Worm (Caenorhabditis elegans) whole organism, L4 larva: ENCODE data around the gene nas-19.

Experiments
- aha-1 ChIP-seq: fragments of 150-350 bp; peaks from one replicate; lab custom pipeline; 2014; ENCODE audit warnings: missing biosample characterization, missing genetic modification characterization
- aly-2 ChIP-seq: sonication (generic microtip); optimal IDR thresholded peaks from 2 replicates; lab custom pipeline; 2018; ENCODE audit warnings: missing biosample characterization, missing genetic modification characterization
- cey-2 ChIP-seq: sonication (generic microtip); optimal IDR thresholded peaks from 3 replicates; lab custom pipeline; 2017; ENCODE audit warnings: missing genetic modification characterization, mild to moderate bottlenecking, missing compliant biosample characterization, antibody characterized with exemption, borderline replicate concordance; ENCODE audit not compliant: insufficient read depth
- fkh-10 ChIP-seq: fragments of 150-350 bp; optimal IDR thresholded peaks from 2 replicates; lab custom pipeline; 2014; ENCODE audit warnings: missing biosample characterization, missing genetic modification reagents, missing genetic modification characterization
- nhr-77 ChIP-seq: fragments of 150-350 bp; optimal IDR thresholded peaks from 2 replicates; lab custom pipeline; 2014; ENCODE audit warnings: missing biosample characterization, missing genetic modification characterization
- ztf-11 ChIP-seq: fragments of 150-350 bp; optimal IDR thresholded peaks from 2 replicates; lab custom pipeline; 2014; ENCODE audit warnings: missing biosample characterization, missing genetic modification characterization

DNA sequence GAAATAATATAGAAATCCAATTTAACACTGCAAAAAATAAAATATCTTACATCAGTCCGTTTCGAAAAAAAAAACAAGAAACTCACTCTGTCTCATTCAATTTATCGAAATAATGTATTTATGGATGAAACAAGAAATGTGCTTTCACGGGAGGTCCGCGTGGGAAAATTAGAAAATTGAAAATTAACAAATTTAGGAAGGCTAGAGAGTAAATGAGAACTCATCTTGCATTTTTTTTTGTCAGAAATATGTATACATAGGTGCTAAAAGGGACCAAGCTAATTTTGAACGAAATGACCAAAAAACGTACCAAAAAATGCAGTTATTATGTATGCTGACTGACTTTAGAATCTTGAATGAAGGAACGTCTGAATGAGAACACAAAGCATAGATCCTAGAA is 22.1 kb upstream of the nas-19 start, which contains the start of gene T26H10.2:
- TF ChIP-seq nhr-77 (tag; lab: Kevin White, UChicago) (no peak), ztf-11 (tag; lab: Kevin White, UChicago) (no peak), aly-2 (tag; lab: Kevin White, UChicago) (no peak), aha-1 (tag; lab: Kevin White, UChicago) (no peak), fkh-10 (GFP tag; lab: Kevin White, UChicago) (no peak), cey-2 (tag; lab: Kevin White, UChicago) (no peak)
